Worm (Caenorhabditis elegans) whole organism, dauer: Measurements from ENCODE around the gene C38C3.3.

Experiments
- unc-62 ChIP-seq: sonication (generic microtip); optimal IDR thresholded peaks from 2 replicates; lab custom pipeline; 2017; ENCODE audit warnings: missing biosample characterization, missing genetic modification reagents, missing genetic modification characterization

C38C3.3 gene

ce11 chrV:1522485-1522884, 27.1 kb downstream of the C38C3.3 start, which contains the start of gene str-243:
Gene str-243, plus strand, starts transcription at chrV:1522785.
- TF ChIP-seq unc-62 (GFP tag; lab: Kevin White, UChicago): no peak

DNA sequence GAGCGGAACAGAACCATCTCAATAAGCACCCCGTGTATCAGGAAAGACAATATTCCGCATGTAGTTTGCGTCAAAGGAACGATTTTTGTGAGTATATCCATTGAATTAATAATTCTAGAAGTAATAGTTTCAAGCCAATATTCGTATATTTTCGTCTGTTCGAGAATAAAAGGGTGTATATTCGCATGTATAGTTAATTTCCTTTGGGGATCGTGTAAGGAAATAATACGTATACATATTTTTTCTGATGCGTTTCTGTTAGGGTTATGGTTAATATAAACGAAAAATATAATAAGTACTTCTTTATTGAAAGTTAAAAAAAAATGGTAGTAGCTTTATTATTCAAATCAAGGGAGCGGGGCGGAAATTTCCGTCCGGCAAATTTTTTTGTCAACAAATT, 32.6 kb downstream of the C38C3.3 start, which contains the start of gene str-236:
Gene str-236 (minus strand): TSS at position 101 of the 400 bp plus-strand sequence.
- no peak for TF ChIP-seq unc-62 (GFP tag; lab: Kevin White, UChicago)

DNA sequence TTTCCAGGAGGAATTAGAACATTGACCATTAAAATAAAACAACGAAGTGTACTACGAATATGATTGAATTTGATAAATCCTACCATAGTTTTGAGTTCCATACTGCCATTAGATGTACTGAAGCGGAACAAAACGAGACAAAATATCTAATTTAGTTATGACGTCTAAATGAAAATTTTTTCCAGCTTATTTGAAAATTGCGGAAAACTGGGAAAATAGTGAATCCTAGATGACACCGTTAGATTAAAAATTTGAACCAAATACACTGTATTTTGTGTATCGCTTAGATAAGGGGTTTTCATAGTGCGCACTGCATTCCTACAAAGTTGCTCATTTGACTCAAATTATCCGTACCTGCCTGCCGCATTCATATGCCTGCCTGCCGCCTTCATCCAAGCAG, 35.7 kb downstream of the C38C3.3 start, which contains the start of gene K02H11.4:
Gene K02H11.4 (minus strand): TSS at position 101 of the 400 bp plus-strand sequence.
- TF ChIP-seq unc-62 (GFP tag; lab: Kevin White, UChicago): no peak

DNA sequence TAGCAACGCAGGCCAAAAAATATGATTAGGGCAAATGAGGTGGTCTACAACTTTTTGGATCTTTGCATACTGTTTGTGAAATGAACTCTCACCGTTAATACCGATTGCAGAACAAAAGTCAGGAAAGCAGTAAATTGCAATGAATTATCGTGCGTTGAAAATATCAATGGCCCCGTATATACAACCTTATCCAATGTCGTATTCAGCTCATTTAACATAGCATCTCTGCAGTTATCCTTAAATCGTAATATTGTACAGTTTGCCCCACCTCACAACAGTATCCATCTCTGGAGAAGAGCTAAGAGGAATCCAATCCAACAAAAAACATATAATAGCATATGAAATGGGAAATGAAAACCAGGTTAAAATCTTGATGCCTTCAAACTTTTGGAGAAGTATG, 37.0 kb downstream of the C38C3.3 start:
- no peak for TF ChIP-seq unc-62 (GFP tag; lab: Kevin White, UChicago)

ce11 chrV:1534315-1534714, 38.9 kb downstream of the C38C3.3 start, which contains the start of gene trx-5:
Gene trx-5, minus strand, starts transcription at chrV:1534415.
- TF ChIP-seq unc-62 (GFP tag; lab: Kevin White, UChicago): no peak

DNA sequence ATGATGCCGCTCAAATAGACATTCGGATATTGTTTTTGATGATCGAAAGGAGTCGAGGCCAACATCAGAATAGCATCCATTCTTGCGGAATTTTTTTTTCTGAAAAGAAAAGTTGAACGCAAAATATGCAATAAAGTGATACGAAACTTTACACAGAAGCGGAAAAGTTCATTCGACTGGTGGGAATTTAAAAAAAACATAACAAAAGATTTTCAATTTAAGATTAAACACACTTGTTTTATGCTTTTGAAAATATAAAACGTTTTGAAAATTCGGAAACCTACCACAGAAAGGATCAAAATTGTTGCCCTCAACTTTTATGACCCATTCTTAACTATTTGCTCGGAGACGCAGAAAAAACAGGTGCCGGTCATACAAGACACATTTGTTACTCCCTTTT, 41.5 kb downstream of the C38C3.3 start, which contains the start of gene K02H11.9:
Gene K02H11.9 (minus strand): TSS at position 101 of the 400 bp plus-strand sequence.
- TF ChIP-seq unc-62 (GFP tag; lab: Kevin White, UChicago): no peak

ce11 chrV:1538842-1539241, 43.4 kb downstream of the C38C3.3 start:
- TF ChIP-seq unc-62 (GFP tag; lab: Kevin White, UChicago): no peak

DNA sequence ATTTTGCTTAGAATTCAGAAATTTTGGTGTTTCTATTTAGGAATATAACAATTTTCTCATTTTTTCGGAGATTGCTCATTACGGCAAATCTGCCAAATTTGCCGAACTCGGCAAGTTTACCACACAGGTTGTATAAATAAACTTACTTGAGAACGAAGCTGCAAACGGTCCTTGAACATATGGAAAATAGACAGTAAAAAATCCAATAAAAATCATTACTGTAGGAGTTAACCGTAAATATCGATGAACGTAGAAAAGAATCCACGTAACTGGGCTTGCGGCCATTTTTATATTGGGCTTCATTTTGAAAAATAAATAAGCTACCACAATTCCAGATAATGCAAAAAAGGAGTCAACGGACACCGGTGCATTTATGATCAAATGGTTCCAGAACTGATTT, 44.8 kb downstream of the C38C3.3 start:
- no peak for TF ChIP-seq unc-62 (GFP tag; lab: Kevin White, UChicago)

ce11 chrV:1541786-1542185, 46.4 kb downstream of the C38C3.3 start, which contains the start of gene oac-31:
Gene oac-31, minus strand, starts transcription at chrV:1541886.
- TF ChIP-seq unc-62 (GFP tag; lab: Kevin White, UChicago): no peak

- no peak for TF ChIP-seq unc-62 (GFP tag; lab: Kevin White, UChicago)
Measured at ce11 chrV:1545694-1546093, 50.3 kb downstream of the C38C3.3 start, which contains the start of gene oac-32. Gene oac-32, minus strand, starts transcription at chrV:1545783.
